Worm (Caenorhabditis elegans) whole organism, young adult: ENCODE data around the gene C35D10.5.

ENCODE experiments used
- B0035.1 ChIP-seq: sonication (generic microtip); optimal IDR thresholded peaks from 2 replicates; lab custom pipeline; 2016; ENCODE audit warnings: missing genetic modification characterization, mild to moderate bottlenecking, missing compliant biosample characterization, missing genotype, missing genetic modification reagents
- B0336.3 ChIP-seq: fragments of 200-800 bp; sonication (Bioruptor generic); IDR thresholded peaks from 2 replicates; pipeline ENCODE4 v1.3.6; 2022; ENCODE audit warnings: missing genetic modification characterization, missing compliant biosample characterization
- C17E4.6 ChIP-seq: fragments of 200-800 bp; sonication (Bioruptor generic); IDR thresholded peaks from 2 replicates; pipeline ENCODE4 v1.3.6; 2022; ENCODE audit warnings: missing genetic modification reagents, missing genetic modification characterization, missing compliant biosample characterization
- F33H1.4 ChIP-seq: fragments of 200-800 bp; sonication (Bioruptor generic); IDR thresholded peaks from 2 replicates; pipeline ENCODE4 v1.3.6; 2022; ENCODE audit warnings: missing genetic modification reagents, missing genetic modification characterization, missing compliant biosample characterization
- F55B11.4 ChIP-seq: sonication (generic microtip); optimal IDR thresholded peaks from 2 replicates; lab custom pipeline; 2016; ENCODE audit warnings: missing compliant biosample characterization, missing genetic modification characterization, borderline replicate concordance; ENCODE audit not compliant: insufficient read depth
- F57C9.4 ChIP-seq: sonication (generic microtip); optimal IDR thresholded peaks from 2 replicates; lab custom pipeline; 2017; ENCODE audit warnings: mild to moderate bottlenecking, missing genetic modification characterization, missing compliant biosample characterization
- K11D2.4 ChIP-seq: fragments of 200-800 bp; sonication (Bioruptor generic); IDR thresholded peaks from 2 replicates; pipeline ENCODE4 v1.3.6; 2022; ENCODE audit warnings: missing genetic modification reagents, missing genetic modification characterization, missing compliant biosample characterization
- T07F8.4 ChIP-seq: sonication (generic microtip); optimal IDR thresholded peaks from 2 replicates; lab custom pipeline; 2016; ENCODE audit warnings: mild to moderate bottlenecking, missing genetic modification characterization, moderate library complexity, missing compliant biosample characterization
- ama-1 ChIP-seq, 3 experiments: fragments of 150-350 bp in 1 of 3; sonication (generic microtip) in 2 of 3; optimal IDR thresholded peaks; 2 replicates each; lab custom pipeline; 2014 to 2018; ENCODE audit warnings: missing biosample characterization in 2 of 3, missing genetic modification characterization in 2 of 3, missing genetic modification reagents in 2 of 3
- aptf-2 ChIP-seq: fragments of 200-800 bp; sonication (Bioruptor generic); conservative IDR thresholded peaks from 2 replicates; pipeline ENCODE4 v1.3.6; 2022; ENCODE audit warnings: missing genetic modification reagents, missing genetic modification characterization, missing compliant biosample characterization
- attf-3 ChIP-seq: fragments of 200-800 bp; sonication (Bioruptor generic); conservative IDR thresholded peaks from 2 replicates; pipeline ENCODE4 v1.3.6; 2022; ENCODE audit warnings: missing genetic modification reagents, missing genetic modification characterization, missing compliant biosample characterization
- attf-5 ChIP-seq: fragments of 200-800 bp; sonication (Bioruptor generic); optimal IDR thresholded peaks from 2 replicates; lab custom pipeline; 2018; ENCODE audit warnings: mild to moderate bottlenecking, missing genetic modification characterization, missing compliant biosample characterization
- cebp-1 ChIP-seq, 2 experiments: fragments of 200-800 bp in 1 of 2; sonication (Bioruptor generic) in 1 of 2; sonication (generic microtip) in 1 of 2; IDR thresholded peaks in 1 of 2; optimal IDR thresholded peaks in 1 of 2; 2 replicates each; pipeline versions ENCODE4 v1.3.6 to Lab custom; 2017 to 2022; ENCODE audit warnings: missing compliant biosample characterization in 2 of 2, missing genetic modification characterization in 2 of 2, mild to moderate bottlenecking in 1 of 2, missing genetic modification reagents in 1 of 2, moderate library complexity in 1 of 2
- cebp-2 ChIP-seq: fragments of 200-800 bp; sonication (Bioruptor generic); IDR thresholded peaks from 2 replicates; pipeline ENCODE4 v1.3.6; 2022; ENCODE audit warnings: missing genetic modification characterization, missing compliant biosample characterization
- ceh-100 ChIP-seq: fragments of 200-800 bp; sonication (Bioruptor generic); IDR thresholded peaks from 2 replicates; pipeline ENCODE4 v1.3.6; 2022; ENCODE audit warnings: missing genetic modification reagents, missing genetic modification characterization, missing compliant biosample characterization
- ceh-27 ChIP-seq: fragments of 200-800 bp; sonication (Bioruptor generic); optimal IDR thresholded peaks from 2 replicates; lab custom pipeline; 2018; ENCODE audit warnings: mild to moderate bottlenecking, missing genetic modification characterization, moderate library complexity, missing compliant biosample characterization
- chd-7 ChIP-seq: sonication (generic microtip); optimal IDR thresholded peaks from 2 replicates; lab custom pipeline; 2016; ENCODE audit warnings: mild to moderate bottlenecking, missing genetic modification characterization, moderate library complexity, missing compliant biosample characterization
- dpl-1 ChIP-seq: fragments of 150-350 bp; optimal IDR thresholded peaks from 2 replicates; lab custom pipeline; 2014; ENCODE audit warnings: missing biosample characterization, missing genetic modification reagents, missing genetic modification characterization
- egl-18 ChIP-seq: fragments of 200-800 bp; sonication (Bioruptor generic); IDR thresholded peaks from 2 replicates; pipeline ENCODE4 v1.3.6; 2022; ENCODE audit warnings: missing genetic modification reagents, missing genetic modification characterization, missing compliant biosample characterization
- gei-17 ChIP-seq: fragments of 200-800 bp; sonication (Bioruptor generic); optimal IDR thresholded peaks from 2 replicates; lab custom pipeline; 2018; ENCODE audit warnings: mild to moderate bottlenecking, missing genetic modification characterization, missing compliant biosample characterization
- him-1 ChIP-seq: sonication (generic microtip); optimal IDR thresholded peaks from 2 replicates; lab custom pipeline; 2016; ENCODE audit warnings: missing genotype, missing genetic modification reagents, missing genetic modification characterization, missing compliant biosample characterization
- hmg-20 ChIP-seq: fragments of 200-800 bp; sonication (Bioruptor generic); IDR thresholded peaks from 2 replicates; pipeline ENCODE4 v1.3.6; 2022; ENCODE audit warnings: missing genetic modification reagents, missing genetic modification characterization, missing compliant biosample characterization
- hsf-1 ChIP-seq: fragments of 200-800 bp; sonication (Bioruptor generic); IDR thresholded peaks from 2 replicates; pipeline ENCODE4 v1.3.6; 2022; ENCODE audit warnings: missing genetic modification reagents, missing genetic modification characterization, missing compliant biosample characterization
- let-526 ChIP-seq: fragments of 200-800 bp; sonication (Bioruptor generic); IDR thresholded peaks from 2 replicates; pipeline ENCODE4 v1.3.6; 2022; ENCODE audit warnings: missing genetic modification reagents, missing genetic modification characterization, missing compliant biosample characterization
- let-607 ChIP-seq, 2 experiments: fragments of 200-800 bp in 1 of 2; sonication (Bioruptor generic) in 1 of 2; sonication (generic microtip) in 1 of 2; optimal IDR thresholded peaks; 2 replicates each; lab custom pipeline; 2016 to 2018; ENCODE audit warnings: mild to moderate bottlenecking in 2 of 2, missing compliant biosample characterization in 2 of 2, missing genetic modification characterization in 2 of 2, moderate library complexity in 2 of 2, missing genotype in 1 of 2
- lin-35 ChIP-seq, 3 experiments: fragments of 150-350 bp in 2 of 3; sonication (generic microtip) in 1 of 3; optimal IDR thresholded peaks; 2 replicates each; lab custom pipeline; 2014 to 2018; ENCODE audit warnings: missing biosample characterization in 3 of 3, missing genetic modification characterization in 3 of 3, missing genetic modification reagents in 3 of 3
- lin-54 ChIP-seq: fragments of 200-800 bp; sonication (Bioruptor generic); optimal IDR thresholded peaks from 2 replicates; lab custom pipeline; 2018; ENCODE audit warnings: mild to moderate bottlenecking, missing genetic modification characterization, missing compliant biosample characterization
- lir-1 ChIP-seq: fragments of 200-800 bp; sonication (Bioruptor generic); conservative IDR thresholded peaks from 2 replicates; pipeline ENCODE4 v1.3.6; 2022; ENCODE audit warnings: missing genetic modification reagents, missing genetic modification characterization, missing compliant biosample characterization
- lsy-27 ChIP-seq: sonication (generic microtip); optimal IDR thresholded peaks from 2 replicates; lab custom pipeline; 2017; ENCODE audit warnings: missing genetic modification characterization, mild to moderate bottlenecking, missing compliant biosample characterization, antibody characterized with exemption, missing genotype, borderline replicate concordance; ENCODE audit not compliant: insufficient read depth
- madf-3 ChIP-seq: fragments of 200-800 bp; sonication (Bioruptor generic); IDR thresholded peaks from 2 replicates; pipeline ENCODE4 v1.3.6; 2022; ENCODE audit warnings: missing genetic modification reagents, missing genetic modification characterization, missing compliant biosample characterization
- madf-8 ChIP-seq: fragments of 200-800 bp; sonication (Bioruptor generic); conservative IDR thresholded peaks from 2 replicates; pipeline ENCODE4 v1.3.6; 2022; ENCODE audit warnings: missing genetic modification reagents, missing genetic modification characterization, missing compliant biosample characterization
- mel-28 ChIP-seq: sonication (generic microtip); optimal IDR thresholded peaks from 2 replicates; lab custom pipeline; 2016; ENCODE audit warnings: borderline replicate concordance, mild to moderate bottlenecking, missing genetic modification characterization, missing compliant biosample characterization
- mes-4 ChIP-seq: sonication (generic microtip); optimal IDR thresholded peaks from 2 replicates; lab custom pipeline; 2016; ENCODE audit warnings: missing genotype, missing genetic modification characterization, missing compliant biosample characterization
- nfya-1 ChIP-seq: sonication (generic microtip); optimal IDR thresholded peaks from 2 replicates; lab custom pipeline; 2017; ENCODE audit warnings: antibody characterized with exemption, missing compliant biosample characterization, missing genetic modification characterization, borderline replicate concordance; ENCODE audit not compliant: insufficient read depth
- nfya-2 ChIP-seq: fragments of 200-800 bp; sonication (Bioruptor generic); IDR thresholded peaks from 2 replicates; pipeline ENCODE4 v1.3.6; 2022; ENCODE audit warnings: missing genetic modification reagents, missing genetic modification characterization, missing compliant biosample characterization
- nhr-120 ChIP-seq: fragments of 200-800 bp; sonication (Bioruptor generic); IDR thresholded peaks from 2 replicates; pipeline ENCODE4 v1.3.6; 2022; ENCODE audit warnings: missing genetic modification characterization, missing compliant biosample characterization
- nhr-179 ChIP-seq: sonication (generic microtip); optimal IDR thresholded peaks from 2 replicates; lab custom pipeline; 2016; ENCODE audit warnings: mild to moderate bottlenecking, missing genetic modification characterization, missing compliant biosample characterization
- nhr-27 ChIP-seq: fragments of 200-800 bp; sonication (Bioruptor generic); optimal IDR thresholded peaks from 2 replicates; lab custom pipeline; 2018; ENCODE audit warnings: mild to moderate bottlenecking, missing genetic modification characterization, moderate library complexity, missing compliant biosample characterization
- snpc-3.4 ChIP-seq: sonication (generic microtip); optimal IDR thresholded peaks from 2 replicates; lab custom pipeline; 2017; ENCODE audit warnings: missing genetic modification characterization, mild to moderate bottlenecking, missing compliant biosample characterization, antibody characterized with exemption, moderate library complexity, missing genotype, missing genetic modification reagents
- sptf-2 ChIP-seq: fragments of 200-800 bp; sonication (Bioruptor generic); optimal IDR thresholded peaks from 2 replicates; lab custom pipeline; 2018; ENCODE audit warnings: mild to moderate bottlenecking, missing genetic modification characterization, missing compliant biosample characterization
- unc-62 ChIP-seq: fragments of 150-350 bp; optimal IDR thresholded peaks from 2 replicates; lab custom pipeline; 2014; ENCODE audit warnings: missing biosample characterization, missing genetic modification reagents, missing genetic modification characterization
- xnd-1 ChIP-seq: sonication (generic microtip); optimal IDR thresholded peaks from 2 replicates; lab custom pipeline; 2016; ENCODE audit warnings: missing genotype, missing genetic modification reagents, missing genetic modification characterization, missing compliant biosample characterization
- zfh-2 ChIP-seq: fragments of 200-800 bp; sonication (Bioruptor generic); conservative IDR thresholded peaks from 2 replicates; pipeline ENCODE4 v1.3.6; 2022; ENCODE audit warnings: missing genetic modification reagents, missing genetic modification characterization, missing compliant biosample characterization
- zim-3 ChIP-seq: sonication (generic microtip); optimal IDR thresholded peaks from 2 replicates; lab custom pipeline; 2017; ENCODE audit warnings: mild to moderate bottlenecking, missing genetic modification characterization, moderate library complexity, missing compliant biosample characterization
- ztf-25 ChIP-seq: fragments of 200-800 bp; sonication (Bioruptor generic); IDR thresholded peaks from 2 replicates; pipeline ENCODE4 v1.3.6; 2022; ENCODE audit warnings: missing genetic modification reagents, missing genetic modification characterization, missing compliant biosample characterization
- ztf-28 ChIP-seq: fragments of 200-800 bp; sonication (Bioruptor generic); IDR thresholded peaks from 2 replicates; pipeline ENCODE4 v1.3.6; 2022; ENCODE audit warnings: missing genetic modification reagents, missing genetic modification characterization, missing compliant biosample characterization
- ztf-3 ChIP-seq: fragments of 200-800 bp; sonication (Bioruptor generic); optimal IDR thresholded peaks from 2 replicates; lab custom pipeline; 2018; ENCODE audit warnings: mild to moderate bottlenecking, missing genetic modification characterization, missing compliant biosample characterization

C35D10.5 gene

DNA sequence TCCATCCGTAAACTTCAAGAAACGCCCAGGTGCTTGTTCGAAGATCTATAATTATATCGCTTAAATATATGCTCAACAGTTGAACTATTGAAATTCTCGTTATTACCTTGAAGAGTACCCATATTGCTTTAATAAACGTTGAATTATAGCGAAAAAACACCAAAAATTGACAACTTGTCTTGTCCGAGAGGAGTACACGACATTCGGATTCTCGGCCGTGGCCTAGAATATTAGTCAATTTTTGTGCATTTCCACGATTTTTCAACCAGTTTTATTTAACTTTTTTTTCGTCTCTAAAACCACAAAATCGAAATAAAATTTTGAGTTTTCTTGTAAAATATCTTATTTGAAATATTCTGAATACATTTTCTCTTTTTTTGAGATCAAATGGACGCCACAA lies 50.2 kb downstream of the C35D10.5 start, which contains the start of the genes F26F4.9 and cee-1 (continued):
- no peak for TF ChIP-seq K11D2.4
- no peak for TF ChIP-seq egl-18
- TF ChIP-seq T07F8.4 = no peak
- peak; percentile 44 for TF ChIP-seq him-1 (tag; lab: Kevin White, UChicago)
- peak in 1 of 2 experiments; percentile 60 for TF ChIP-seq let-607 (tag; optimal IDR thresholded peaks at IDR 0.05; lab: Kevin White, UChicago)
- TF ChIP-seq gei-17 (GFP tag; lab: Kevin White, UChicago) = no peak
- TF ChIP-seq nhr-120 = no peak
- TF ChIP-seq ceh-100 = no peak
- TF ChIP-seq let-526 = no peak
- no peak for TF ChIP-seq nhr-179 (tag; lab: Kevin White, UChicago)
- TF ChIP-seq aptf-2 = no peak
- TF ChIP-seq chd-7 (tag; lab: Kevin White, UChicago) = no peak
- no peak for TF ChIP-seq cebp-1 (GFP tag; IDR thresholded peaks at IDR 0.05; lab: Robert Waterston, UW)
- peak; percentile 24 for TF ChIP-seq cebp-1 (tag; optimal IDR thresholded peaks at IDR 0.05; lab: Kevin White, UChicago)
- no peak for TF ChIP-seq lir-1 (GFP tag; lab: Robert Waterston, UW)
- no peak for TF ChIP-seq unc-62
- TF ChIP-seq C17E4.6 (GFP tag; lab: Robert Waterston, UW) = no peak
- TF ChIP-seq ceh-27 (GFP tag; lab: Kevin White, UChicago) = peak; percentile 61
- peak in 1 of 3 experiments; percentile 63 for TF ChIP-seq lin-35 (GFP tag; optimal IDR thresholded peaks at IDR 0.05; lab: Kevin White, UChicago)
- no peak for TF ChIP-seq F55B11.4 (tag; lab: Kevin White, UChicago)
- TF ChIP-seq hsf-1 (GFP tag; lab: Robert Waterston, UW) = no peak
- TF ChIP-seq F33H1.4 (GFP tag; lab: Robert Waterston, UW) = no peak; the same call in 1 of the 2 replicates
- peak; percentile 36; the same call in 1 of the 2 replicates for TF ChIP-seq madf-8 (GFP tag; lab: Robert Waterston, UW)
- no peak for TF ChIP-seq sptf-2
- TF ChIP-seq lsy-27 (tag; lab: Kevin White, UChicago) = no peak
- no peak for TF ChIP-seq madf-3 (GFP tag; lab: Robert Waterston, UW)
- TF ChIP-seq ztf-25 (GFP tag; lab: Robert Waterston, UW) = no peak
- TF ChIP-seq hmg-20 = no peak
- TF ChIP-seq zim-3 (tag; lab: Kevin White, UChicago) = no peak
- TF ChIP-seq nhr-27 (tag; lab: Kevin White, UChicago) = no peak
- TF ChIP-seq snpc-3.4 (tag; lab: Kevin White, UChicago) = no peak
- TF ChIP-seq attf-3 (GFP tag; lab: Robert Waterston, UW) = no peak
- TF ChIP-seq cebp-2 (GFP tag; lab: Robert Waterston, UW) = no peak
- TF ChIP-seq xnd-1 (tag; lab: Kevin White, UChicago) = no peak
- no peak for TF ChIP-seq zfh-2 (GFP tag; lab: Robert Waterston, UW)
- TF ChIP-seq dpl-1 (GFP tag; lab: Kevin White, UChicago) = no peak
- TF ChIP-seq nfya-2 (GFP tag; lab: Robert Waterston, UW) = no peak
- TF ChIP-seq B0336.3 = no peak
- no peak for TF ChIP-seq nfya-1
- TF ChIP-seq F57C9.4 (tag; lab: Kevin White, UChicago) = no peak
- TF ChIP-seq B0035.1 = no peak
- TF ChIP-seq ztf-3 (GFP tag; lab: Kevin White, UChicago) = no peak
- TF ChIP-seq ama-1 (optimal IDR thresholded peaks at IDR 0.05; lab: Kevin White, UChicago) = no peak
- no peak for TF ChIP-seq ama-1 (GFP tag; optimal IDR thresholded peaks at IDR 0.05; lab: Kevin White, UChicago)
- TF ChIP-seq lin-54 (GFP tag; lab: Kevin White, UChicago) = peak; percentile 3
- TF ChIP-seq attf-5 (GFP tag; lab: Kevin White, UChicago) = no peak
- no peak for TF ChIP-seq mel-28
- TF ChIP-seq ztf-28 (GFP tag; lab: Robert Waterston, UW) = no peak
- TF ChIP-seq mes-4 (tag; lab: Kevin White, UChicago) = no peak
